Worm (Caenorhabditis elegans) whole organism, early embryonic: Measurements from ENCODE around the gene T15B7.8.

Experiments used
- B0310.2 ChIP-seq: sonication (generic microtip); optimal IDR thresholded peaks from 2 replicates; lab custom pipeline; 2016; ENCODE audit warnings: mild to moderate bottlenecking, missing genetic modification characterization, missing compliant biosample characterization
- F13C5.2 ChIP-seq: sonication (generic microtip); optimal IDR thresholded peaks from 2 replicates; lab custom pipeline; 2017; ENCODE audit warnings: mild to moderate bottlenecking, missing genetic modification characterization, inconsistent platforms, missing compliant biosample characterization
- aly-1 ChIP-seq: sonication (generic microtip); optimal IDR thresholded peaks from 2 replicates; lab custom pipeline; 2016; ENCODE audit warnings: missing genetic modification characterization, missing compliant biosample characterization
- ama-1 ChIP-seq: fragments of 150-350 bp; optimal IDR thresholded peaks from 2 replicates; lab custom pipeline; 2014
- ceh-13 ChIP-seq: fragments of 200-800 bp; sonication (Bioruptor generic); optimal IDR thresholded peaks from 2 replicates; lab custom pipeline; 2018; ENCODE audit warnings: mild to moderate bottlenecking, missing genetic modification characterization, missing compliant biosample characterization
- ceh-36 ChIP-seq: sonication (generic microtip); optimal IDR thresholded peaks from 2 replicates; lab custom pipeline; 2016; ENCODE audit warnings: missing genetic modification characterization, inconsistent platforms, missing compliant biosample characterization
- ets-7 ChIP-seq: sonication (generic microtip); optimal IDR thresholded peaks from 2 replicates; lab custom pipeline; 2016; ENCODE audit warnings: missing genotype, missing genetic modification characterization, missing compliant biosample characterization
- flt-1 ChIP-seq: fragments of 200-800 bp; sonication (Bioruptor generic); IDR thresholded peaks from 2 replicates; pipeline ENCODE4 v1.3.6; 2022; ENCODE audit warnings: missing genetic modification characterization, missing compliant biosample characterization
- hmbx-1 ChIP-seq: sonication (generic microtip); optimal IDR thresholded peaks from 2 replicates; lab custom pipeline; 2016; ENCODE audit warnings: mild to moderate bottlenecking, missing genetic modification characterization, missing compliant biosample characterization
- hmg-4 ChIP-seq: fragments of 200-800 bp; sonication (Bioruptor generic); optimal IDR thresholded peaks from 2 replicates; lab custom pipeline; 2018; ENCODE audit warnings: mild to moderate bottlenecking, missing genetic modification characterization, missing compliant biosample characterization
- hnd-1 ChIP-seq: sonication (generic microtip); optimal IDR thresholded peaks from 2 replicates; lab custom pipeline; 2016; ENCODE audit warnings: missing genetic modification characterization, missing compliant biosample characterization
- pes-1 ChIP-seq: fragments of 200-800 bp; sonication (Bioruptor generic); IDR thresholded peaks from 2 replicates; pipeline ENCODE4 v1.3.6; 2022; ENCODE audit warnings: missing genetic modification reagents, missing genetic modification characterization, missing compliant biosample characterization
- scrt-1 ChIP-seq: fragments of 200-800 bp; sonication (Bioruptor generic); IDR thresholded peaks from 2 replicates; pipeline ENCODE4 v1.3.6; 2022; ENCODE audit warnings: missing genetic modification characterization, missing compliant biosample characterization
- sea-1 ChIP-seq: fragments of 200-800 bp; sonication (Bioruptor generic); conservative IDR thresholded peaks from 2 replicates; pipeline ENCODE4 v1.3.6; 2022; ENCODE audit warnings: missing genetic modification characterization, missing compliant biosample characterization
- tbx-11 ChIP-seq: fragments of 200-800 bp; sonication (Bioruptor generic); IDR thresholded peaks from 2 replicates; pipeline ENCODE4 v1.3.6; 2022; ENCODE audit warnings: missing genetic modification characterization, missing compliant biosample characterization
- tbx-37 ChIP-seq: fragments of 200-800 bp; sonication (Bioruptor generic); conservative IDR thresholded peaks from 2 replicates; pipeline ENCODE4 v1.3.6; 2022; ENCODE audit warnings: missing genetic modification reagents, missing genetic modification characterization, missing compliant biosample characterization
- tra-4 ChIP-seq: sonication (generic microtip); optimal IDR thresholded peaks from 2 replicates; lab custom pipeline; 2017; ENCODE audit warnings: missing genetic modification characterization, missing compliant biosample characterization

Gene T15B7.8

ce11 chrV:6821509-6821908 is at the start of gene T15B7.8:
TSS of gene T15B7.8 (plus strand) at chrV:6821809.
- TF ChIP-seq ceh-13 (GFP tag; lab: Kevin White, UChicago) (no peak), tbx-11 (no peak), ceh-36 (tag; lab: Kevin White, UChicago) (no peak), sea-1 (no peak), hnd-1 (no peak), hmg-4 (no peak), ama-1 (lab: Kevin White, UChicago) (no peak), tbx-37 (no peak), pes-1 (GFP tag; lab: Robert Waterston, UW) (no peak), tra-4 (tag; lab: Kevin White, UChicago) (no peak), flt-1 (GFP tag; lab: Robert Waterston, UW) (no peak), F13C5.2 (tag; lab: Kevin White, UChicago) (no peak), B0310.2 (tag; lab: Kevin White, UChicago) (no peak), ets-7 (no peak), hmbx-1 (tag; lab: Kevin White, UChicago) (no peak), aly-1 (tag; lab: Kevin White, UChicago) (no peak), scrt-1 (GFP tag; lab: Robert Waterston, UW) (no peak)

ce11 chrV:6773735-6774134 is 47.9 kb upstream of the T15B7.8 start, which contains the start of gene ZC404.16:
TSS of gene ZC404.16 (minus strand) at chrV:6773835.
- TF ChIP-seq aly-1 (tag; lab: Kevin White, UChicago): no peak
- TF ChIP-seq ceh-13 (GFP tag; lab: Kevin White, UChicago): no peak
- no peak for TF ChIP-seq ceh-36 (tag; lab: Kevin White, UChicago)
- TF ChIP-seq scrt-1 (GFP tag; lab: Robert Waterston, UW): no peak
- TF ChIP-seq ama-1 (lab: Kevin White, UChicago): no peak

- no peak for TF ChIP-seq tbx-11
- no peak for TF ChIP-seq tbx-37
- TF ChIP-seq F13C5.2 (tag; lab: Kevin White, UChicago): no peak
- no peak for TF ChIP-seq B0310.2 (tag; lab: Kevin White, UChicago)
- no peak for TF ChIP-seq pes-1 (GFP tag; lab: Robert Waterston, UW)
- no peak for TF ChIP-seq ets-7
- TF ChIP-seq ceh-13 (GFP tag; lab: Kevin White, UChicago): no peak
- TF ChIP-seq ama-1 (lab: Kevin White, UChicago): no peak
- TF ChIP-seq ceh-36 (tag; lab: Kevin White, UChicago): no peak
- no peak for TF ChIP-seq sea-1
Measured at ce11 chrV:6775708-6776107, 45.9 kb upstream of the T15B7.8 start, which contains the start of gene srh-28. TSS of gene srh-28 (minus strand) at chrV:6775808.

ce11 chrV:6778457-6778856 is 43.2 kb upstream of the T15B7.8 start:
- TF ChIP-seq ceh-36 (tag; lab: Kevin White, UChicago) (no peak), tra-4 (tag; lab: Kevin White, UChicago) (no peak), ceh-13 (GFP tag; lab: Kevin White, UChicago) (no peak), flt-1 (GFP tag; lab: Robert Waterston, UW) (no peak), aly-1 (tag; lab: Kevin White, UChicago) (no peak), B0310.2 (tag; lab: Kevin White, UChicago) (no peak), ets-7 (no peak), F13C5.2 (tag; lab: Kevin White, UChicago) (no peak), hmbx-1 (tag; lab: Kevin White, UChicago) (no peak), hmg-4 (no peak), scrt-1 (GFP tag; lab: Robert Waterston, UW) (no peak), pes-1 (GFP tag; lab: Robert Waterston, UW) (no peak), ama-1 (lab: Kevin White, UChicago) (no peak), hnd-1 (no peak)

ce11 chrV:6780166-6780565 is 41.4 kb upstream of the T15B7.8 start, which contains the start of gene ZC404.15:
TSS of gene ZC404.15 (plus strand) at chrV:6780466.
- TF ChIP-seq tra-4 (tag; lab: Kevin White, UChicago): no peak
- TF ChIP-seq ama-1 (lab: Kevin White, UChicago): no peak
- TF ChIP-seq pes-1 (GFP tag; lab: Robert Waterston, UW): no peak
- no peak for TF ChIP-seq ceh-36 (tag; lab: Kevin White, UChicago)
- no peak for TF ChIP-seq tbx-11
- TF ChIP-seq hmbx-1 (tag; lab: Kevin White, UChicago): no peak
- no peak for TF ChIP-seq hnd-1
- TF ChIP-seq hmg-4: no peak
- no peak for TF ChIP-seq flt-1 (GFP tag; lab: Robert Waterston, UW)
- TF ChIP-seq ets-7: no peak
- TF ChIP-seq tbx-37: no peak
- TF ChIP-seq B0310.2 (tag; lab: Kevin White, UChicago): no peak
- TF ChIP-seq F13C5.2 (tag; lab: Kevin White, UChicago): no peak

- TF ChIP-seq hmbx-1 (tag; lab: Kevin White, UChicago) (no peak), tbx-11 (no peak), hnd-1 (no peak), tbx-37 (no peak), aly-1 (tag; lab: Kevin White, UChicago) (no peak), scrt-1 (GFP tag; lab: Robert Waterston, UW) (no peak), ets-7 (no peak), hmg-4 (no peak), sea-1 (no peak), flt-1 (GFP tag; lab: Robert Waterston, UW) (no peak), F13C5.2 (tag; lab: Kevin White, UChicago) (no peak), pes-1 (GFP tag; lab: Robert Waterston, UW) (no peak), ama-1 (lab: Kevin White, UChicago) (no peak), ceh-13 (GFP tag; lab: Kevin White, UChicago) (no peak), ceh-36 (tag; lab: Kevin White, UChicago) (no peak), B0310.2 (tag; lab: Kevin White, UChicago) (no peak), tra-4 (tag; lab: Kevin White, UChicago) (no peak)
Measured at ce11 chrV:6780676-6781075, 40.9 kb upstream of the T15B7.8 start.

- TF ChIP-seq ceh-13 (GFP tag; lab: Kevin White, UChicago): no peak
Measured at ce11 chrV:6782260-6782659, 39.3 kb upstream of the T15B7.8 start.
